Worm (Caenorhabditis elegans) whole organism, L2 larva: Measurements from ENCODE around the gene cut-6.

Experiments used
- F13H6.1 ChIP-seq: sonication (generic microtip); optimal IDR thresholded peaks from 2 replicates; lab custom pipeline; 2016; ENCODE audit warnings: missing genetic modification characterization, missing compliant biosample characterization
- R02D3.7 ChIP-seq: fragments of 150-350 bp; optimal IDR thresholded peaks from 2 replicates; lab custom pipeline; 2014; ENCODE audit warnings: missing biosample characterization, missing genetic modification characterization
- Y55F3AM.14 ChIP-seq: fragments of 200-800 bp; sonication (Bioruptor generic); optimal IDR thresholded peaks from 2 replicates; lab custom pipeline; 2018; ENCODE audit warnings: mild to moderate bottlenecking, missing genetic modification characterization, missing compliant biosample characterization
- alr-1 ChIP-seq: fragments of 150-350 bp; optimal IDR thresholded peaks from 2 replicates; lab custom pipeline; 2014; ENCODE audit warnings: missing biosample characterization, missing genetic modification characterization
- aly-2 ChIP-seq: fragments of 150-350 bp; optimal IDR thresholded peaks from 2 replicates; lab custom pipeline; 2014; ENCODE audit warnings: missing biosample characterization, missing genetic modification characterization
- ceh-16 ChIP-seq: fragments of 150-350 bp; optimal IDR thresholded peaks from 2 replicates; lab custom pipeline; 2014; ENCODE audit warnings: missing biosample characterization, missing genetic modification characterization
- ceh-82 ChIP-seq: fragments of 150-350 bp; optimal IDR thresholded peaks from 2 replicates; lab custom pipeline; 2014; ENCODE audit warnings: missing biosample characterization, missing genetic modification characterization
- egl-27 ChIP-seq: sonication (generic microtip); optimal IDR thresholded peaks from 3 replicates; lab custom pipeline; 2017; ENCODE audit warnings: missing biosample characterization, missing genetic modification reagents, missing genetic modification characterization
- elt-1 ChIP-seq: fragments of 150-350 bp; optimal IDR thresholded peaks from 2 replicates; lab custom pipeline; 2014; ENCODE audit warnings: missing biosample characterization, missing genetic modification characterization
- fos-1 ChIP-seq: fragments of 150-350 bp; optimal IDR thresholded peaks from 2 replicates; lab custom pipeline; 2014; ENCODE audit warnings: missing biosample characterization, missing genetic modification characterization
- lin-39 ChIP-seq: fragments of 150-350 bp; optimal IDR thresholded peaks from 2 replicates; lab custom pipeline; 2014; ENCODE audit warnings: missing biosample characterization, missing genetic modification reagents, missing genetic modification characterization
- lsy-2 ChIP-seq, 2 experiments: fragments of 150-350 bp in 1 of 2; sonication (generic microtip) in 1 of 2; optimal IDR thresholded peaks; 2 replicates each; lab custom pipeline; 2014 to 2017; ENCODE audit warnings: missing biosample characterization in 2 of 2, missing genetic modification characterization in 2 of 2
- mab-5 ChIP-seq: fragments of 150-350 bp; optimal IDR thresholded peaks from 2 replicates; lab custom pipeline; 2014; ENCODE audit warnings: missing biosample characterization, missing genetic modification characterization
- nhr-21 ChIP-seq: fragments of 150-350 bp; optimal IDR thresholded peaks from 2 replicates; lab custom pipeline; 2014; ENCODE audit warnings: missing biosample characterization, missing genetic modification characterization
- nhr-23 ChIP-seq: fragments of 150-350 bp; optimal IDR thresholded peaks from 2 replicates; lab custom pipeline; 2014; ENCODE audit warnings: missing biosample characterization, missing genetic modification reagents, missing genetic modification characterization
- nhr-237 ChIP-seq: fragments of 150-350 bp; optimal IDR thresholded peaks from 2 replicates; lab custom pipeline; 2014; ENCODE audit warnings: missing biosample characterization, missing genetic modification characterization
- nhr-6 ChIP-seq: fragments of 150-350 bp; optimal IDR thresholded peaks from 2 replicates; lab custom pipeline; 2014; ENCODE audit warnings: missing biosample characterization, missing genetic modification characterization
- sem-4 ChIP-seq: fragments of 150-350 bp; optimal IDR thresholded peaks from 2 replicates; lab custom pipeline; 2014; ENCODE audit warnings: missing biosample characterization, missing genetic modification reagents, missing genetic modification characterization
- skn-1 ChIP-seq: sonication (generic microtip); optimal IDR thresholded peaks from 2 replicates; lab custom pipeline; 2017; ENCODE audit warnings: missing biosample characterization, missing genetic modification characterization
- sma-3 ChIP-seq: sonication (generic microtip); optimal IDR thresholded peaks from 2 replicates; lab custom pipeline; 2016; ENCODE audit warnings: missing genetic modification reagents, missing genetic modification characterization, missing compliant biosample characterization
- sma-9 ChIP-seq, 2 experiments: fragments of 150-350 bp in 1 of 2; sonication (generic microtip) in 1 of 2; optimal IDR thresholded peaks; 2 replicates each; lab custom pipeline; 2014 to 2016; ENCODE audit warnings: missing genetic modification characterization in 2 of 2, mild to moderate bottlenecking in 1 of 2, missing biosample characterization in 1 of 2, missing compliant biosample characterization in 1 of 2, missing genetic modification reagents in 1 of 2, moderate library complexity in 1 of 2
- unc-39 ChIP-seq: fragments of 150-350 bp; optimal IDR thresholded peaks from 2 replicates; lab custom pipeline; 2014; ENCODE audit warnings: missing biosample characterization, missing genetic modification characterization
- unc-55 ChIP-seq: fragments of 150-350 bp; sonication (generic microtip); optimal IDR thresholded peaks from 3 replicates; lab custom pipeline; 2014; ENCODE audit warnings: missing biosample characterization, missing genetic modification reagents, missing genetic modification characterization
- unc-62 ChIP-seq: fragments of 150-350 bp; optimal IDR thresholded peaks from 2 replicates; lab custom pipeline; 2014; ENCODE audit warnings: missing biosample characterization, missing genetic modification reagents, missing genetic modification characterization
- ztf-1 ChIP-seq: fragments of 200-800 bp; sonication (Bioruptor generic); conservative IDR thresholded peaks from 2 replicates; pipeline ENCODE4 v1.3.6; 2022; ENCODE audit warnings: missing genetic modification characterization, missing compliant biosample characterization
- ztf-4 ChIP-seq: fragments of 150-350 bp; optimal IDR thresholded peaks from 2 replicates; lab custom pipeline; 2014; ENCODE audit warnings: missing biosample characterization, missing genetic modification characterization

The cut-6 gene

ce11 chrIII:10957236-10957635 is 46.0 kb downstream of the cut-6 start:
- TF ChIP-seq sem-4 (tag; lab: Kevin White, UChicago) (no peak), nhr-23 (tag; lab: Kevin White, UChicago) (no peak), ztf-1 (GFP tag; lab: Robert Waterston, UW) (no peak), F13H6.1 (tag; lab: Kevin White, UChicago) (no peak), sma-3 (GFP tag; lab: Kevin White, UChicago) (no peak), alr-1 (tag; lab: Kevin White, UChicago) (no peak), ceh-82 (tag; lab: Kevin White, UChicago) (no peak), unc-39 (tag; lab: Kevin White, UChicago) (no peak), unc-55 (no peak), Y55F3AM.14 (GFP tag; lab: Kevin White, UChicago) (no peak)

ce11 chrIII:10957710-10958109 is 46.5 kb downstream of the cut-6 start:
- TF ChIP-seq nhr-237 (tag; lab: Kevin White, UChicago) (no peak), nhr-21 (tag; lab: Kevin White, UChicago) (no peak), egl-27 (no peak), ztf-4 (tag; lab: Kevin White, UChicago) (no peak), fos-1 (tag; lab: Kevin White, UChicago) (no peak), aly-2 (no peak), lsy-2 (tag; optimal IDR thresholded peaks at IDR 0.05; lab: Kevin White, UChicago) (no peak), alr-1 (tag; lab: Kevin White, UChicago) (no peak), elt-1 (tag; lab: Kevin White, UChicago) (no peak), ceh-16 (no peak), sem-4 (tag; lab: Kevin White, UChicago) (no peak), R02D3.7 (tag; lab: Kevin White, UChicago) (no peak), sma-3 (GFP tag; lab: Kevin White, UChicago) (no peak), unc-62 (GFP tag; lab: Kevin White, UChicago) (no peak)

ce11 chrIII:10960387-10960786 is 49.1 kb downstream of the cut-6 start:
- TF ChIP-seq alr-1 (tag; lab: Kevin White, UChicago) (no peak), sem-4 (tag; lab: Kevin White, UChicago) (no peak)
- TF ChIP-seq, all 48 proteins: peak for 0

- TF ChIP-seq skn-1 (tag; lab: Kevin White, UChicago): no peak
- TF ChIP-seq unc-39 (tag; lab: Kevin White, UChicago): no peak
- TF ChIP-seq F13H6.1 (tag; lab: Kevin White, UChicago): no peak
- no peak for TF ChIP-seq lin-39
- TF ChIP-seq sma-9 (GFP tag; optimal IDR thresholded peaks at IDR 0.05; lab: Kevin White, UChicago): no peak
- TF ChIP-seq sma-9 (tag; optimal IDR thresholded peaks at IDR 0.05; lab: Kevin White, UChicago): no peak
- no peak for TF ChIP-seq egl-27
- TF ChIP-seq mab-5 (tag; lab: Kevin White, UChicago): no peak
- TF ChIP-seq aly-2: no peak
- TF ChIP-seq nhr-6 (tag; lab: Kevin White, UChicago): no peak
Measured at ce11 chrIII:10962910-10963309, 51.6 kb downstream of the cut-6 start.
